Fruit fly (Drosophila melanogaster) whole organism, embryonic: ENCODE results near the gene how.

ENCODE experiments used
- Abd-B ChIP-seq: fragments of 200-800 bp; sonication (Bioruptor generic); optimal IDR thresholded peaks from 2 replicates; lab custom pipeline; 2018; ENCODE audit warnings: missing biosample characterization, mild to moderate bottlenecking, missing genetic modification characterization, moderate library complexity
- CG10147 ChIP-seq: fragments of 200-800 bp; sonication (Bioruptor generic); optimal IDR thresholded peaks from 2 replicates; lab custom pipeline; 2019; ENCODE audit warnings: missing biosample characterization, mild to moderate bottlenecking, missing genetic modification characterization, moderate library complexity
- CG10462 ChIP-seq: fragments of 200-800 bp; sonication (Bioruptor generic); optimal IDR thresholded peaks from 2 replicates; lab custom pipeline; 2016; ENCODE audit warnings: missing biosample characterization, missing genetic modification characterization
- CG10543 ChIP-seq: fragments of 200-800 bp; sonication (Bioruptor generic); optimal IDR thresholded peaks from 3 replicates; lab custom pipeline; 2017; ENCODE audit warnings: missing biosample characterization, mild to moderate bottlenecking, missing genetic modification characterization, moderate library complexity
- CG11093 ChIP-seq: fragments of 200-800 bp; sonication (Bioruptor generic); IDR thresholded peaks from 3 replicates; pipeline ENCODE4 v1.3.6; 2022; ENCODE audit warnings: missing biosample characterization, missing genetic modification characterization
- CG12071 ChIP-seq: fragments of 200-800 bp; sonication (Bioruptor generic); optimal IDR thresholded peaks from 3 replicates; lab custom pipeline; 2018; ENCODE audit warnings: missing biosample characterization, mild to moderate bottlenecking, missing genetic modification characterization
- CG15073 ChIP-seq: fragments of 200-800 bp; sonication (Bioruptor generic); optimal IDR thresholded peaks from 2 replicates; lab custom pipeline; 2016; ENCODE audit warnings: missing biosample characterization, missing genetic modification characterization
- CG16815 ChIP-seq: fragments of 200-800 bp; sonication (Bioruptor generic); optimal IDR thresholded peaks from 3 replicates; lab custom pipeline; 2017; ENCODE audit warnings: missing biosample characterization, mild to moderate bottlenecking, missing genetic modification characterization
- CG16863 ChIP-seq: fragments of 200-800 bp; sonication (Bioruptor generic); optimal IDR thresholded peaks from 3 replicates; lab custom pipeline; 2016; ENCODE audit warnings: missing biosample characterization, missing genetic modification characterization
- CG18011 ChIP-seq: fragments of 200-800 bp; sonication (Bioruptor generic); optimal IDR thresholded peaks from 2 replicates; lab custom pipeline; 2017; ENCODE audit warnings: missing biosample characterization, missing genetic modification characterization, mild to moderate bottlenecking, moderate library complexity, missing genotype
- CG1832 ChIP-seq: fragments of 200-800 bp; sonication (Bioruptor generic); optimal IDR thresholded peaks from 2 replicates; lab custom pipeline; 2017; ENCODE audit warnings: missing biosample characterization, mild to moderate bottlenecking, missing genetic modification characterization, inconsistent platforms
- CG2712 ChIP-seq: fragments of 200-800 bp; optimal IDR thresholded peaks from 3 replicates; lab custom pipeline; 2019; ENCODE audit warnings: missing biosample characterization, mild to moderate bottlenecking, missing genetic modification characterization, moderate library complexity
- CG33213 ChIP-seq: fragments of 200-800 bp; sonication (Bioruptor generic); optimal IDR thresholded peaks from 3 replicates; lab custom pipeline; 2016; ENCODE audit warnings: missing biosample characterization, missing genetic modification characterization
- CG34376 ChIP-seq: fragments of 200-800 bp; sonication (Bioruptor generic); optimal IDR thresholded peaks from 2 replicates; lab custom pipeline; 2018; ENCODE audit warnings: missing biosample characterization, mild to moderate bottlenecking, missing genetic modification characterization
- CG4328 ChIP-seq: fragments of 200-800 bp; sonication (Bioruptor generic); optimal IDR thresholded peaks from 3 replicates; lab custom pipeline; 2017; ENCODE audit warnings: missing biosample characterization, missing genetic modification reagents, missing genetic modification characterization
- CG4617 ChIP-seq: fragments of 200-800 bp; sonication (Bioruptor generic); optimal IDR thresholded peaks from 3 replicates; lab custom pipeline; 2016; ENCODE audit warnings: missing biosample characterization, missing genetic modification characterization, borderline replicate concordance
- CG5180 ChIP-seq: fragments of 200-800 bp; sonication (Bioruptor generic); optimal IDR thresholded peaks from 3 replicates; lab custom pipeline; 2017; ENCODE audit warnings: missing biosample characterization, missing genetic modification characterization, mild to moderate bottlenecking, moderate library complexity, missing genetic modification reagents
- CG7271 ChIP-seq: fragments of 200-800 bp; sonication (Bioruptor generic); optimal IDR thresholded peaks from 2 replicates; lab custom pipeline; 2018; ENCODE audit warnings: missing biosample characterization, mild to moderate bottlenecking, missing genetic modification characterization, moderate library complexity
- CoRest ChIP-seq: fragments of 200-800 bp; sonication (Bioruptor generic); optimal IDR thresholded peaks from 3 replicates; lab custom pipeline; 2018; ENCODE audit warnings: missing biosample characterization, mild to moderate bottlenecking, missing genetic modification characterization, moderate library complexity
- CrebB ChIP-seq: fragments of 200-800 bp; sonication (Bioruptor generic); optimal IDR thresholded peaks from 3 replicates; lab custom pipeline; 2018; ENCODE audit warnings: missing biosample characterization, mild to moderate bottlenecking, missing genetic modification characterization
- D ChIP-seq, 2 experiments: fragments of 200-800 bp in 1 of 2; fragments of >200 bp in 1 of 2; sonication (Bioruptor generic) in 1 of 2; optimal IDR thresholded peaks; 2 replicates in 1 of 2; 3 replicates in 1 of 2; lab custom pipeline; 2017; ENCODE audit warnings: mild to moderate bottlenecking in 1 of 2, missing biosample characterization in 1 of 2, missing genetic modification characterization in 1 of 2, missing genetic modification reagents in 1 of 2
- D19B ChIP-seq: fragments of 200-800 bp; sonication (Bioruptor generic); optimal IDR thresholded peaks from 2 replicates; lab custom pipeline; 2017; ENCODE audit warnings: missing biosample characterization, mild to moderate bottlenecking, missing genetic modification characterization
- E2f2 ChIP-seq: fragments of 200-800 bp; sonication (Bioruptor generic); IDR thresholded peaks from 2 replicates; pipeline ENCODE4 v1.3.6; 2022; ENCODE audit warnings: missing biosample characterization, missing genetic modification characterization
- Fer3 ChIP-seq: fragments of 200-800 bp; sonication (Bioruptor generic); optimal IDR thresholded peaks from 2 replicates; lab custom pipeline; 2018; ENCODE audit warnings: missing biosample characterization, mild to moderate bottlenecking, missing genetic modification characterization, moderate library complexity
- GATAe ChIP-seq: fragments of 200-800 bp; sonication (Bioruptor generic); conservative IDR thresholded peaks from 2 replicates; pipeline ENCODE4 v1.3.6; 2022; ENCODE audit warnings: missing biosample characterization, missing genetic modification characterization
- Kr ChIP-seq: fragments of 200-800 bp; sonication (Bioruptor generic); optimal IDR thresholded peaks from 2 replicates; lab custom pipeline; 2017; ENCODE audit warnings: missing biosample characterization, mild to moderate bottlenecking, missing genetic modification characterization
- Lim3 ChIP-seq: fragments of 200-800 bp; sonication (Bioruptor generic); IDR thresholded peaks from 2 replicates; pipeline ENCODE4 v1.3.6; 2022; ENCODE audit warnings: missing biosample characterization, missing genetic modification characterization
- Lpt ChIP-seq: fragments of >200 bp; optimal IDR thresholded peaks from 2 replicates; lab custom pipeline; 2018; ENCODE audit warnings: missing biosample characterization, missing genetic modification characterization
- NC2α ChIP-seq: fragments of 200-800 bp; sonication (Bioruptor generic); optimal IDR thresholded peaks from 2 replicates; lab custom pipeline; 2016; ENCODE audit warnings: missing biosample characterization, missing genetic modification characterization
- Nf-YC ChIP-seq: fragments of 200-800 bp; optimal IDR thresholded peaks from 3 replicates; lab custom pipeline; 2019; ENCODE audit warnings: missing biosample characterization, mild to moderate bottlenecking, missing genetic modification characterization, moderate library complexity
- Optix ChIP-seq: fragments of 200-800 bp; sonication (Bioruptor generic); IDR thresholded peaks from 3 replicates; pipeline ENCODE4 v1.3.6; 2022; ENCODE audit warnings: missing biosample characterization, missing genetic modification characterization
- Ravus ChIP-seq: fragments of 200-800 bp; sonication (Bioruptor generic); IDR thresholded peaks from 2 replicates; pipeline ENCODE4 v1.3.6; 2022; ENCODE audit warnings: missing biosample characterization, missing genetic modification characterization
- Tbp ChIP-seq: fragments of >200 bp; optimal IDR thresholded peaks from 2 replicates; lab custom pipeline; 2018; ENCODE audit warnings: missing biosample characterization, missing genetic modification characterization
- Usf ChIP-seq: fragments of 200-800 bp; sonication (Bioruptor generic); optimal IDR thresholded peaks from 2 replicates; lab custom pipeline; 2017; ENCODE audit warnings: missing genotype, missing biosample characterization, missing genetic modification characterization
- ash1 ChIP-seq: fragments of 200-800 bp; sonication (Bioruptor generic); optimal IDR thresholded peaks from 2 replicates; lab custom pipeline; 2018; ENCODE audit warnings: missing biosample characterization, mild to moderate bottlenecking, missing genetic modification characterization
- crc ChIP-seq: fragments of 200-800 bp; sonication (Bioruptor generic); optimal IDR thresholded peaks from 2 replicates; lab custom pipeline; 2016; ENCODE audit warnings: missing biosample characterization, missing genetic modification characterization
- ham ChIP-seq: fragments of 200-800 bp; sonication (Bioruptor generic); IDR thresholded peaks from 2 replicates; pipeline ENCODE4 v1.3.6; 2022; ENCODE audit warnings: missing biosample characterization, missing genetic modification characterization
- inv ChIP-seq: fragments of 200-800 bp; sonication (Bioruptor generic); IDR thresholded peaks from 2 replicates; pipeline ENCODE4 v1.3.6; 2022; ENCODE audit warnings: missing biosample characterization, missing genetic modification characterization; ENCODE audit not compliant: partially characterized antibody
- kay ChIP-seq: fragments of 200-800 bp; sonication (Bioruptor generic); optimal IDR thresholded peaks from 2 replicates; lab custom pipeline; 2016; ENCODE audit warnings: missing biosample characterization, missing genetic modification characterization
- klu ChIP-seq: fragments of 200-800 bp; sonication (Bioruptor generic); IDR thresholded peaks from 2 replicates; pipeline ENCODE4 v1.3.6; 2022; ENCODE audit warnings: missing biosample characterization, missing genetic modification characterization
- mirr ChIP-seq: fragments of 200-800 bp; sonication (Bioruptor generic); optimal IDR thresholded peaks from 3 replicates; lab custom pipeline; 2018; ENCODE audit warnings: missing biosample characterization, mild to moderate bottlenecking, missing genetic modification characterization
- odd ChIP-seq: fragments of 200-800 bp; sonication (Bioruptor generic); optimal IDR thresholded peaks from 2 replicates; lab custom pipeline; 2017; ENCODE audit warnings: missing biosample characterization, mild to moderate bottlenecking, missing genetic modification characterization
- pho ChIP-seq: fragments of 200-800 bp; sonication (Bioruptor generic); optimal IDR thresholded peaks from 2 replicates; lab custom pipeline; 2016; ENCODE audit warnings: missing biosample characterization, missing genetic modification characterization
- phol ChIP-seq: fragments of 200-800 bp; sonication (Bioruptor generic); optimal IDR thresholded peaks from 3 replicates; lab custom pipeline; 2018; ENCODE audit warnings: missing biosample characterization, mild to moderate bottlenecking, missing genetic modification characterization, moderate library complexity
- pros ChIP-seq: fragments of 200-800 bp; sonication (Bioruptor generic); optimal IDR thresholded peaks from 3 replicates; lab custom pipeline; 2019; ENCODE audit warnings: missing biosample characterization, mild to moderate bottlenecking, missing genetic modification characterization, moderate library complexity
- run ChIP-seq: fragments of 200-800 bp; sonication (Bioruptor generic); optimal IDR thresholded peaks from 3 replicates; lab custom pipeline; 2018; ENCODE audit warnings: missing biosample characterization, mild to moderate bottlenecking, missing genetic modification characterization
- sisA ChIP-seq: fragments of 200-800 bp; sonication (Bioruptor generic); IDR thresholded peaks from 2 replicates; pipeline ENCODE4 v1.3.6; 2022; ENCODE audit warnings: missing biosample characterization, missing genetic modification characterization
- slp2 ChIP-seq: fragments of 200-800 bp; sonication (Bioruptor generic); optimal IDR thresholded peaks from 2 replicates; lab custom pipeline; 2016; ENCODE audit warnings: missing biosample characterization, missing genetic modification characterization
- sqz ChIP-seq: fragments of 200-800 bp; sonication (Bioruptor generic); optimal IDR thresholded peaks from 3 replicates; lab custom pipeline; 2018; ENCODE audit warnings: missing biosample characterization, mild to moderate bottlenecking, missing genetic modification characterization
- trem ChIP-seq: fragments of 200-800 bp; optimal IDR thresholded peaks from 3 replicates; lab custom pipeline; 2019; ENCODE audit warnings: missing biosample characterization, mild to moderate bottlenecking, missing genetic modification characterization, moderate library complexity
- yki ChIP-seq: fragments of >200 bp; optimal IDR thresholded peaks from 3 replicates; lab custom pipeline; 2018

how gene

DNA sequence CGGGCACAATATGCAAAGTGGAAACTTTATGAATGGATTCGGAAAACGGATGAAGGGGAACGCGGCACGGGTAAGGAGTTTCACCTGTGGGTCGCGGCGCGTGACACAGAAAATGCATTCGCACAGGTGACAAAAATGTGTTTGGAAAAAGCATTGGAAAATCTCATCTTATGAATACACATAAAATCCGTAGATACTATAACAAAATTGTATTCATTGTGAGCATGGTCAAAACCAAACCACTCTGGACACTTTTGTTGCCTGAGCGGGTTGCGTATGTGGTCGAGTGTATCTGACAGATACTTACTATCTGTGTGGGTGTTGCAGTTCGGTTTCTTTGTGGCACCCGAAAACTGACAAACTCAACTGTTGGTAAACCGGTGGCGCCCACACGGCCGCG, 2.5 kb upstream of the how start (continued):
- TF ChIP-seq CG5180 (GFP tag; lab: Kevin White, UChicago): no peak
- TF ChIP-seq CG2712: peak; percentile 63
- no peak for TF ChIP-seq crc
- TF ChIP-seq sqz (GFP tag; lab: Kevin White, UChicago): no peak
- no peak for TF ChIP-seq CG10147 (GFP tag; lab: Kevin White, UChicago)
- no peak for TF ChIP-seq CG18011 (GFP tag; lab: Kevin White, UChicago)
- no peak for TF ChIP-seq ham (GFP tag; lab: Robert Waterston, UW)
- no peak for TF ChIP-seq klu
- TF ChIP-seq CG4328 (GFP tag; lab: Kevin White, UChicago): no peak
- TF ChIP-seq Fer3: no peak
- no peak for TF ChIP-seq Usf (GFP tag; lab: Kevin White, UChicago)
- no peak for TF ChIP-seq Kr (GFP tag; lab: Kevin White, UChicago)
- no peak for TF ChIP-seq Lpt (GFP tag; lab: Kevin White, UChicago)
- no peak for TF ChIP-seq D19B (GFP tag; lab: Kevin White, UChicago)
- TF ChIP-seq mirr (GFP tag; lab: Kevin White, UChicago): no peak
- no peak for TF ChIP-seq CG1832
- no peak for TF ChIP-seq CrebB
- peak; percentile 52; the same call in 1 of the 2 replicates for TF ChIP-seq E2f2 (GFP tag; lab: Robert Waterston, UW)
- no peak for TF ChIP-seq CG16815 (GFP tag; lab: Kevin White, UChicago)
- TF ChIP-seq GATAe (GFP tag; lab: Robert Waterston, UW): no peak
- peak; percentile 59 for TF ChIP-seq sisA (GFP tag; lab: Robert Waterston, UW)
- TF ChIP-seq run (tag; lab: Kevin White, UChicago): no peak
- no peak for TF ChIP-seq yki (lab: Kevin White, UChicago)
- no peak for TF ChIP-seq Nf-YC
- no peak for TF ChIP-seq CG15073
- peak; percentile 69; the same call in 2 of the 3 replicates for TF ChIP-seq Optix (GFP tag; lab: Robert Waterston, UW)
- no peak for TF ChIP-seq inv
- TF ChIP-seq Ravus (GFP tag; lab: Robert Waterston, UW): no peak; the same call in 1 of the 2 replicates
- TF ChIP-seq odd (GFP tag; lab: Kevin White, UChicago): no peak
- TF ChIP-seq NC2α (GFP tag; lab: Kevin White, UChicago): no peak
- peak; percentile 4 for TF ChIP-seq pros (GFP tag; lab: Kevin White, UChicago)
- no peak for TF ChIP-seq CG12071 (GFP tag; lab: Kevin White, UChicago)
- no peak for TF ChIP-seq slp2 (GFP tag; lab: Kevin White, UChicago)
- peak; percentile 9 for TF ChIP-seq Abd-B (GFP tag; lab: Kevin White, UChicago)
- no peak for TF ChIP-seq Lim3
- TF ChIP-seq CG33213: no peak
- no peak for TF ChIP-seq D (optimal IDR thresholded peaks at IDR 0.05; lab: Kevin White, UChicago)
- TF ChIP-seq D (GFP tag; optimal IDR thresholded peaks at IDR 0.05; lab: Kevin White, UChicago): no peak
- TF ChIP-seq Tbp: no peak
- TF ChIP-seq CG4617: no peak
- no peak for TF ChIP-seq pho (GFP tag; lab: Kevin White, UChicago)
- no peak for TF ChIP-seq ash1 (GFP tag; lab: Kevin White, UChicago)
- no peak for TF ChIP-seq CG16863 (GFP tag; lab: Kevin White, UChicago)
- peak; percentile 52; the same call in 2 of the 3 replicates for TF ChIP-seq CG11093 (GFP tag; lab: Robert Waterston, UW)
- no peak for TF ChIP-seq CG34376
- no peak for TF ChIP-seq CG7271 (tag; lab: Kevin White, UChicago)
- TF ChIP-seq phol (tag; lab: Kevin White, UChicago): peak; percentile 39
- TF ChIP-seq trem (tag; lab: Kevin White, UChicago): no peak
- no peak for TF ChIP-seq CG10543 (GFP tag; lab: Kevin White, UChicago)
- peak; percentile 27 for TF ChIP-seq CoRest
- TF ChIP-seq CG10462: no peak
- TF ChIP-seq kay (GFP tag; lab: Kevin White, UChicago): no peak
